Fruit fly (Drosophila melanogaster) whole organism, larva: ENCODE data around the gene CG34303.

Experiments used
- noc ChIP-seq: fragments of 200-800 bp; sonication (Bioruptor generic); optimal IDR thresholded peaks from 3 replicates; lab custom pipeline; 2019; ENCODE audit warnings: missing biosample characterization, mild to moderate bottlenecking, missing genetic modification characterization, moderate library complexity

CG34303 gene

dm6 chr3R:10151830-10152513, at the start of gene CG34303:
CG34303 (minus strand) TSS chr3R:10151880.
- no peak for TF ChIP-seq noc

dm6 chr3R:10190084-10190782, 38.6 kb upstream of the CG34303 start, which contains the start of gene Syn:
Syn (plus strand) TSS chr3R:10190689.
- TF ChIP-seq noc = no peak

dm6 chr3R:10189520-10189919, 37.8 kb upstream of the CG34303 start, which contains the start of gene CG12814:
CG12814 (minus strand) TSS chr3R:10189603.
- no peak for TF ChIP-seq noc

dm6 chr3R:10185986-10186385, 34.3 kb upstream of the CG34303 start:
- peak; percentile 3 for TF ChIP-seq noc

dm6 chr3R:10176927-10177511, 25.3 kb upstream of the CG34303 start:
- TF ChIP-seq noc = no peak

- peak; percentile 92 for TF ChIP-seq noc
These were observed 18.7 kb upstream of the CG34303 start, which contains the start of gene Best1 for dm6 chr3R:10170356-10170876. Best1 (minus strand) TSS chr3R:10170487.

- no peak for TF ChIP-seq noc
These were observed 17.6 kb upstream of the CG34303 start for dm6 chr3R:10169124-10169766.

- TF ChIP-seq noc = no peak
These were observed 16.9 kb upstream of the CG34303 start for dm6 chr3R:10168483-10169064.

- TF ChIP-seq noc = no peak
These were observed 15.6 kb upstream of the CG34303 start for dm6 chr3R:10167280-10167679.

dm6 chr3R:10166334-10166733, 14.7 kb upstream of the CG34303 start:
- TF ChIP-seq noc = peak; percentile 74

dm6 chr3R:10161163-10161562, 9.5 kb upstream of the CG34303 start, which contains the start of gene CG6254:
CG6254 (minus strand) TSS chr3R:10161331.
- TF ChIP-seq noc = no peak

- no peak for TF ChIP-seq noc
These were observed 2.4 kb upstream of the CG34303 start for dm6 chr3R:10153957-10154685.

dm6 chr3R:10150555-10150954, 1.1 kb downstream of the CG34303 start:
- TF ChIP-seq noc = no peak

dm6 chr3R:10149667-10150398, 1.8 kb downstream of the CG34303 start:
- TF ChIP-seq noc = no peak

- TF ChIP-seq noc = no peak
These were observed 3.2 kb downstream of the CG34303 start for dm6 chr3R:10148376-10148887.
